Worm (Caenorhabditis elegans) whole organism, L2 larva: ENCODE data around the gene Y39G8B.1.

Experiments used
- elt-3 ChIP-seq: sonication (generic microtip); optimal IDR thresholded peaks from 2 replicates; lab custom pipeline; 2017; ENCODE audit warnings: missing biosample characterization, missing genetic modification characterization
- nhr-77 ChIP-seq: fragments of 150-350 bp; optimal IDR thresholded peaks from 2 replicates; lab custom pipeline; 2014; ENCODE audit warnings: missing biosample characterization, missing genetic modification characterization
- snpc-4 ChIP-seq: fragments of 150-350 bp; optimal IDR thresholded peaks from 2 replicates; lab custom pipeline; 2014; ENCODE audit warnings: missing biosample characterization, missing genetic modification characterization

- no peak for TF ChIP-seq elt-3 (tag; lab: Kevin White, UChicago)
- TF ChIP-seq snpc-4 (tag; lab: Kevin White, UChicago), result no peak
- TF ChIP-seq nhr-77 (tag; lab: Kevin White, UChicago), result no peak
Observed at ce11 chrII:14016865-14017264, 43.3 kb upstream of the Y39G8B.1 start, which contains the start of gene cyp-37A1.
